Fruit fly (Drosophila melanogaster): ENCODE data around the gene Sfp24C1.

The Sfp24C1 gene

DNA sequence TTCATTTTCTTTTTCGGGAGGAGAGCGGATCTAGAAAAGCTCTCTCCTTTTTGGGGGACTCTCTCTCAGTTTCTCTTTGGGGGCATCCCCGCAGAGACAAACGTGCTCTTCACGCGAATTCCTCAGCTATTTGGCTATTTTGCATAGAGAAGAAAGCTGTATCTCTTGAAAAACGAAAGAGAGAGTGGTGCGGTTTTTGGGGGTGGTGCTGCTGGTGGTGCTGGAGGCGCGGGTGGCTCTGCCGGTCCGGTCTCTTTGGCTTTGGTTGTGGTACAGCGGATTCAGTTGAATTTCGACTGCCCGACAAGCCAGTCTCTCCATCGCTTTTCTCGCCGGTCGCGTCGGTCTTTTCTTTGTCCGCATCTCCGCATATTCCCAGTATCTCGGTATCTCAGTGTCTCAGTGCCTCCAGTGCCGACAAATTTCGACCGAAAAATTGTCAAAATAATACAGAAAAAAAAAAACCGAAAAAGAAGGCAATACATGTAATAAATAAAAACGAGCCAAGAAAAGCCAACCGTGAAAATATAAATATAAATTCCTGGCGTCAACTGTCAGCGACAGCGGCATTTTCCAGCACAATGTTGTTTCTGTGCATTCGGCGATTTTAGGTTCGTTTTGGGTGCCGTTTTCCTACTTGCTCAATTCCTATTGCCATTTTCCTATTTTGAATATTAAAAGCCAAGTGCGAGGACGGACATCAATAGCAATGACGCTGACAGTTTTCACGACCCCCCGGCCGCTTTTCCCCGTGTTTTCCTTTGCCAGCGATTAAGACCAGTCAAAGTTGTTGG is 29.9 kb downstream of the Sfp24C1 start, which contains the start of gene CG10019 (continued):
- no peak for TF ChIP-seq Lpt (GFP tag; optimal IDR thresholded peaks at IDR 0.05)
- TF ChIP-seq CG10267 (tag; optimal IDR thresholded peaks at IDR 0.05) = no peak
- no peak for TF ChIP-seq zf30C (GFP tag; optimal IDR thresholded peaks at IDR 0.05)
- no peak for TF ChIP-seq Pdp1 (GFP tag; optimal IDR thresholded peaks at IDR 0.05)
- TF ChIP-seq stwl (tag; optimal IDR thresholded peaks at IDR 0.05) = no peak
- no peak for TF ChIP-seq CG4360 (GFP tag; IDR thresholded peaks at IDR 0.05)
- peak; percentile 61 for TF ChIP-seq Elba2 (GFP tag; optimal IDR thresholded peaks at IDR 0.05)
- TF ChIP-seq ap (GFP tag; IDR thresholded peaks at IDR 0.05) = no peak
- no peak for TF ChIP-seq Nf-YB (GFP tag; optimal IDR thresholded peaks at IDR 0.05)
- TF ChIP-seq ro (GFP tag; IDR thresholded peaks at IDR 0.05) = no peak
- TF ChIP-seq CG15696 (tag; optimal IDR thresholded peaks at IDR 0.05) = no peak
- no peak for TF ChIP-seq CG7928 (GFP tag; optimal IDR thresholded peaks at IDR 0.05)
- peak; percentile 75 for TF ChIP-seq sens (GFP tag)
- no peak for TF ChIP-seq eve (GFP tag; optimal IDR thresholded peaks at IDR 0.05)
- no peak for TF ChIP-seq CG2712 (tag; optimal IDR thresholded peaks at IDR 0.05)
- TF ChIP-seq sd (tag; optimal IDR thresholded peaks at IDR 0.05) = peak; percentile 58
- TF ChIP-seq pan (optimal IDR thresholded peaks at IDR 0.05) = no peak
- TF ChIP-seq pan (GFP tag; optimal IDR thresholded peaks at IDR 0.05 in 1 of 2, IDR thresholded peaks at IDR 0.05 in 1 of 2) = no peak
- TF ChIP-seq fd96Cb (tag; optimal IDR thresholded peaks at IDR 0.05) = no peak
- no peak for TF ChIP-seq CG1832 (GFP tag; optimal IDR thresholded peaks at IDR 0.05)
- TF ChIP-seq Gsc (GFP tag; IDR thresholded peaks at IDR 0.05) = no peak
- no peak for TF ChIP-seq CG14710 (tag; optimal IDR thresholded peaks at IDR 0.05)
- no peak for TF ChIP-seq her (GFP tag; optimal IDR thresholded peaks at IDR 0.05)
- TF ChIP-seq Bgb (GFP tag; IDR thresholded peaks at IDR 0.05; ENCODE audit: partially characterized antibody) = no peak
- TF ChIP-seq gsb (GFP tag; IDR thresholded peaks at IDR 0.05) = no peak
- peak; percentile 44; the same call in 1 of the 2 replicates for TF ChIP-seq CG13287 (GFP tag; IDR thresholded peaks at IDR 0.05; ENCODE audit: partially characterized antibody)
- TF ChIP-seq Hand (GFP tag; optimal IDR thresholded peaks at IDR 0.05) = peak; percentile 26

DNA sequence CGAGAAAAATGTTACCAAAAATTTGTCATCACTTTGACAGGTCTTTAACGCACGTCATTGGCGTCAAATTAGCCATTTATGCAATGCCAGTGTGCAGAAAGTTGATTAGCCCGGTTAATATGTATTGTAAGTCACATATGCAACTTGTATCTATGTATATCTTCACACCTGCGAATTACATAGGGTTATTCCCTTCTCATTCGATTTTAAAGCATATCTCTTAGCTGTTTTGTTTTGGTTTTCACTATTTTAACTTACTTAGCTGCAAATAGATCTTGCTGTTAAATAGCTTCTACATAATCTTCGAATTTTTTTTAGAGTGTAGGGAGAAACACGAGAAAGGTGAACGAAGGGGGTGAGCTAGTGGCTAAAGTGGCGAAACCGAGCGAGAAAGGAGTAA is 30.6 kb downstream of the Sfp24C1 start:
- TF ChIP-seq Stat92E (GFP tag; optimal IDR thresholded peaks at IDR 0.05) (no peak), chn (GFP tag; optimal IDR thresholded peaks at IDR 0.05) (no peak), CG6689 (GFP tag; IDR thresholded peaks at IDR 0.05) (no peak), oc (tag; optimal IDR thresholded peaks at IDR 0.05) (no peak), ssp (GFP tag; IDR thresholded peaks at IDR 0.05) (no peak), knrl (GFP tag; IDR thresholded peaks at IDR 0.05; ENCODE audit: partially characterized antibody) (no peak), exex (tag; optimal IDR thresholded peaks at IDR 0.05) (no peak), CHES-1-like (GFP tag; optimal IDR thresholded peaks at IDR 0.05) (no peak), Sox102F (GFP tag; optimal IDR thresholded peaks at IDR 0.05) (no peak), ERR (GFP tag; optimal IDR thresholded peaks at IDR 0.05) (no peak), H2.0 (GFP tag; IDR thresholded peaks at IDR 0.05) (no peak), CG11696 (GFP tag; IDR thresholded peaks at IDR 0.05) (no peak), Dad (GFP tag; optimal IDR thresholded peaks at IDR 0.05) (no peak), salm (tag; optimal IDR thresholded peaks at IDR 0.05) (no peak), hb (GFP tag; IDR thresholded peaks at IDR 0.05; ENCODE audit: partially characterized antibody) (no peak)
